Fruit fly (Drosophila melanogaster) whole organism, embryonic: ENCODE data around the gene unc-119.

Experiments
- Abd-B ChIP-seq: fragments of 200-800 bp; sonication (Bioruptor generic); optimal IDR thresholded peaks from 2 replicates; lab custom pipeline; 2018; ENCODE audit warnings: missing biosample characterization, mild to moderate bottlenecking, missing genetic modification characterization, moderate library complexity
- Atf6 ChIP-seq: fragments of 200-800 bp; sonication (Bioruptor generic); IDR thresholded peaks from 2 replicates; pipeline ENCODE4 v1.3.6; 2022; ENCODE audit warnings: missing biosample characterization, missing genetic modification characterization
- BEAF-32 ChIP-seq: fragments of 200-800 bp; sonication (Bioruptor generic); optimal IDR thresholded peaks from 3 replicates; lab custom pipeline; 2017; ENCODE audit warnings: missing biosample characterization, missing genetic modification characterization, mild to moderate bottlenecking, moderate library complexity, missing genetic modification reagents
- CG10209 ChIP-seq: fragments of 200-800 bp; sonication (Bioruptor generic); optimal IDR thresholded peaks from 3 replicates; lab custom pipeline; 2017; ENCODE audit warnings: missing biosample characterization, mild to moderate bottlenecking, missing genetic modification characterization, missing genetic modification reagents
- CG11504 ChIP-seq: fragments of 200-800 bp; sonication (Bioruptor generic); optimal IDR thresholded peaks from 3 replicates; lab custom pipeline; 2019; ENCODE audit warnings: missing biosample characterization, mild to moderate bottlenecking, missing genetic modification characterization, moderate library complexity
- CG11696 ChIP-seq: fragments of 200-800 bp; sonication (Bioruptor generic); IDR thresholded peaks from 2 replicates; pipeline ENCODE4 v1.3.6; 2022; ENCODE audit warnings: missing biosample characterization, missing genetic modification characterization
- CG11723 ChIP-seq: fragments of 200-800 bp; sonication (Bioruptor generic); optimal IDR thresholded peaks from 2 replicates; lab custom pipeline; 2017; ENCODE audit warnings: missing biosample characterization, mild to moderate bottlenecking, missing genetic modification characterization
- CG12071 ChIP-seq: fragments of 200-800 bp; sonication (Bioruptor generic); optimal IDR thresholded peaks from 3 replicates; lab custom pipeline; 2018; ENCODE audit warnings: missing biosample characterization, mild to moderate bottlenecking, missing genetic modification characterization
- CG14667 ChIP-seq: fragments of 200-800 bp; sonication (Bioruptor generic); IDR thresholded peaks from 2 replicates; pipeline ENCODE4 v1.3.6; 2022; ENCODE audit warnings: missing biosample characterization, missing genetic modification characterization
- CG1529 ChIP-seq: fragments of 200-800 bp; sonication (Bioruptor generic); optimal IDR thresholded peaks from 3 replicates; lab custom pipeline; 2018; ENCODE audit warnings: missing biosample characterization, missing genetic modification characterization
- CG16815 ChIP-seq: fragments of 200-800 bp; sonication (Bioruptor generic); optimal IDR thresholded peaks from 3 replicates; lab custom pipeline; 2017; ENCODE audit warnings: missing biosample characterization, mild to moderate bottlenecking, missing genetic modification characterization
- CG17186 ChIP-seq: fragments of 200-800 bp; sonication (Bioruptor generic); optimal IDR thresholded peaks from 3 replicates; lab custom pipeline; 2017; ENCODE audit warnings: missing biosample characterization, missing genetic modification reagents, missing genetic modification characterization
- CG30020 ChIP-seq: fragments of 200-800 bp; optimal IDR thresholded peaks from 2 replicates; lab custom pipeline; 2019; ENCODE audit warnings: missing biosample characterization, mild to moderate bottlenecking, missing genetic modification characterization, moderate library complexity
- CG3163 ChIP-seq: fragments of 200-800 bp; sonication (Bioruptor generic); optimal IDR thresholded peaks from 3 replicates; lab custom pipeline; 2016; ENCODE audit warnings: missing biosample characterization, missing genetic modification characterization
- CG4360 ChIP-seq: fragments of 200-800 bp; sonication (Bioruptor generic); IDR thresholded peaks from 2 replicates; pipeline ENCODE4 v1.3.6; 2022; ENCODE audit warnings: missing biosample characterization, missing genetic modification characterization
- CG6765 ChIP-seq: fragments of 200-800 bp; sonication (Bioruptor generic); optimal IDR thresholded peaks from 3 replicates; lab custom pipeline; 2017; ENCODE audit warnings: missing biosample characterization, mild to moderate bottlenecking, missing genetic modification characterization
- CG7839 ChIP-seq: fragments of 200-800 bp; sonication (Bioruptor generic); optimal IDR thresholded peaks from 3 replicates; lab custom pipeline; 2018; ENCODE audit warnings: missing biosample characterization, mild to moderate bottlenecking, missing genetic modification characterization, moderate library complexity
- CG7963 ChIP-seq: fragments of 200-800 bp; sonication (Bioruptor generic); IDR thresholded peaks from 3 replicates; pipeline ENCODE4 v1.3.6; 2022; ENCODE audit warnings: missing biosample characterization, missing genetic modification characterization; ENCODE audit not compliant: partially characterized antibody
- CG8089 ChIP-seq: fragments of 200-800 bp; sonication (Bioruptor generic); optimal IDR thresholded peaks from 3 replicates; lab custom pipeline; 2016; ENCODE audit warnings: missing biosample characterization, missing genetic modification characterization
- CG8924 ChIP-seq: fragments of 200-800 bp; optimal IDR thresholded peaks from 3 replicates; lab custom pipeline; 2019; ENCODE audit warnings: missing biosample characterization, mild to moderate bottlenecking, missing genetic modification characterization, moderate library complexity
- CG8944 ChIP-seq: fragments of 200-800 bp; sonication (Bioruptor generic); optimal IDR thresholded peaks from 3 replicates; lab custom pipeline; 2016; ENCODE audit warnings: missing biosample characterization, missing genetic modification characterization
- CG9215 ChIP-seq: fragments of 200-800 bp; sonication (Bioruptor generic); IDR thresholded peaks from 2 replicates; pipeline ENCODE4 v1.3.6; 2022; ENCODE audit warnings: missing biosample characterization, missing genetic modification characterization
- CoRest ChIP-seq: fragments of 200-800 bp; sonication (Bioruptor generic); optimal IDR thresholded peaks from 3 replicates; lab custom pipeline; 2018; ENCODE audit warnings: missing biosample characterization, mild to moderate bottlenecking, missing genetic modification characterization, moderate library complexity
- D ChIP-seq, 2 experiments: fragments of 200-800 bp in 1 of 2; fragments of >200 bp in 1 of 2; sonication (Bioruptor generic) in 1 of 2; optimal IDR thresholded peaks; 2 replicates in 1 of 2; 3 replicates in 1 of 2; lab custom pipeline; 2017; ENCODE audit warnings: mild to moderate bottlenecking in 1 of 2, missing biosample characterization in 1 of 2, missing genetic modification characterization in 1 of 2, missing genetic modification reagents in 1 of 2
- Doc3 ChIP-seq: fragments of 200-800 bp; sonication (Bioruptor generic); IDR thresholded peaks from 3 replicates; pipeline ENCODE4 v1.3.6; 2022; ENCODE audit warnings: missing biosample characterization, missing genetic modification characterization; ENCODE audit not compliant: partially characterized antibody
- MTF-1 ChIP-seq: fragments of 200-800 bp; sonication (Bioruptor generic); optimal IDR thresholded peaks from 2 replicates; lab custom pipeline; 2018; ENCODE audit warnings: missing biosample characterization, mild to moderate bottlenecking, missing genetic modification characterization, borderline replicate concordance
- NFAT ChIP-seq: fragments of 200-800 bp; sonication (Bioruptor generic); IDR thresholded peaks from 2 replicates; pipeline ENCODE4 v1.3.6; 2022; ENCODE audit warnings: missing biosample characterization, missing genetic modification characterization
- NK7.1 ChIP-seq: fragments of 200-800 bp; sonication (Bioruptor generic); optimal IDR thresholded peaks from 3 replicates; lab custom pipeline; 2016; ENCODE audit warnings: missing biosample characterization, missing genetic modification characterization
- Nf-YC ChIP-seq: fragments of 200-800 bp; optimal IDR thresholded peaks from 3 replicates; lab custom pipeline; 2019; ENCODE audit warnings: missing biosample characterization, mild to moderate bottlenecking, missing genetic modification characterization, moderate library complexity
- NfI ChIP-seq: fragments of 200-800 bp; sonication (Bioruptor generic); optimal IDR thresholded peaks from 3 replicates; lab custom pipeline; 2018; ENCODE audit warnings: missing biosample characterization, mild to moderate bottlenecking, missing genetic modification characterization, moderate library complexity
- Rfx ChIP-seq: fragments of 200-800 bp; sonication (Bioruptor generic); IDR thresholded peaks from 2 replicates; pipeline ENCODE4 v1.3.6; 2022; ENCODE audit warnings: missing biosample characterization, missing genetic modification characterization
- Sin3A ChIP-seq: fragments of >200 bp; optimal IDR thresholded peaks from 2 replicates; lab custom pipeline; 2018
- Sry-δ ChIP-seq: fragments of 200-800 bp; sonication (Bioruptor generic); optimal IDR thresholded peaks from 2 replicates; lab custom pipeline; 2016; ENCODE audit warnings: missing biosample characterization, missing genetic modification characterization
- abd-A ChIP-seq: fragments of 200-800 bp; sonication (Bioruptor generic); optimal IDR thresholded peaks from 3 replicates; lab custom pipeline; 2019; ENCODE audit warnings: missing biosample characterization, mild to moderate bottlenecking, missing genetic modification characterization, moderate library complexity
- chm ChIP-seq: fragments of 200-800 bp; sonication (Bioruptor generic); IDR thresholded peaks from 2 replicates; pipeline ENCODE4 v1.3.6; 2022; ENCODE audit warnings: missing biosample characterization, missing genetic modification characterization
- ci ChIP-seq: fragments of 200-800 bp; sonication (Bioruptor generic); IDR thresholded peaks from 3 replicates; pipeline ENCODE4 v1.3.6; 2022; ENCODE audit warnings: missing biosample characterization, missing genetic modification characterization
- crc ChIP-seq: fragments of 200-800 bp; sonication (Bioruptor generic); optimal IDR thresholded peaks from 2 replicates; lab custom pipeline; 2016; ENCODE audit warnings: missing biosample characterization, missing genetic modification characterization
- eve ChIP-seq, 2 experiments: fragments of >200 bp; optimal IDR thresholded peaks; 2 replicates each; lab custom pipeline; 2017; ENCODE audit warnings: missing biosample characterization in 2 of 2, missing genetic modification characterization in 2 of 2
- gcm ChIP-seq: fragments of 200-800 bp; sonication (Bioruptor generic); optimal IDR thresholded peaks from 2 replicates; lab custom pipeline; 2019; ENCODE audit warnings: missing biosample characterization, mild to moderate bottlenecking, missing genetic modification characterization, moderate library complexity
- jumu ChIP-seq: fragments of 200-800 bp; sonication (Bioruptor generic); optimal IDR thresholded peaks from 3 replicates; lab custom pipeline; 2016; ENCODE audit warnings: missing biosample characterization, missing genetic modification characterization
- lola ChIP-seq, 3 experiments: fragments of >200 bp in 2 of 3; fragments of 200-800 bp in 1 of 3; sonication (Bioruptor generic) in 1 of 3; optimal IDR thresholded peaks; 2 replicates each; lab custom pipeline; 2017 to 2019; ENCODE audit warnings: missing biosample characterization in 3 of 3, missing genetic modification characterization in 3 of 3, mild to moderate bottlenecking in 1 of 3, moderate library complexity in 1 of 3
- org-1 ChIP-seq: fragments of 200-800 bp; sonication (Bioruptor generic); optimal IDR thresholded peaks from 2 replicates; lab custom pipeline; 2017; ENCODE audit warnings: missing biosample characterization, missing genetic modification characterization
- scrt ChIP-seq: fragments of 200-800 bp; sonication (Bioruptor generic); optimal IDR thresholded peaks from 2 replicates; lab custom pipeline; 2018; ENCODE audit warnings: missing biosample characterization, mild to moderate bottlenecking, missing genetic modification characterization, moderate library complexity
- sima ChIP-seq: fragments of 200-800 bp; sonication (Bioruptor generic); optimal IDR thresholded peaks from 2 replicates; lab custom pipeline; 2016; ENCODE audit warnings: missing biosample characterization, missing genetic modification characterization
- sqz ChIP-seq: fragments of 200-800 bp; sonication (Bioruptor generic); optimal IDR thresholded peaks from 3 replicates; lab custom pipeline; 2018; ENCODE audit warnings: missing biosample characterization, mild to moderate bottlenecking, missing genetic modification characterization
- trem ChIP-seq: fragments of 200-800 bp; optimal IDR thresholded peaks from 3 replicates; lab custom pipeline; 2019; ENCODE audit warnings: missing biosample characterization, mild to moderate bottlenecking, missing genetic modification characterization, moderate library complexity
- trh ChIP-seq: fragments of 200-800 bp; sonication (Bioruptor generic); optimal IDR thresholded peaks from 2 replicates; lab custom pipeline; 2016; ENCODE audit warnings: missing biosample characterization, missing genetic modification characterization
- wor ChIP-seq: fragments of 200-800 bp; sonication (Bioruptor generic); IDR thresholded peaks from 2 replicates; pipeline ENCODE4 v1.3.6; 2022; ENCODE audit warnings: missing biosample characterization, missing genetic modification characterization

The unc-119 gene

dm6 chrX:7241985-7242627, 49.0 kb downstream of the unc-119 start (continued):
- peak; percentile 56; the same call in 1 of the 2 replicates for TF ChIP-seq CG4360 (GFP tag; lab: Robert Waterston, UW)
- TF ChIP-seq NFAT (GFP tag; lab: Robert Waterston, UW): peak; percentile 84
- TF ChIP-seq CG11504 (tag; lab: Kevin White, UChicago): peak; percentile 70
- TF ChIP-seq scrt (GFP tag; lab: Kevin White, UChicago): peak; percentile 68
- TF ChIP-seq org-1 (GFP tag; lab: Kevin White, UChicago): peak; percentile 57
- TF ChIP-seq CG8944 (GFP tag; lab: Kevin White, UChicago): peak; percentile 71
- no peak for TF ChIP-seq abd-A
- peak; percentile 72 for TF ChIP-seq gcm (GFP tag; lab: Kevin White, UChicago)
- peak; percentile 53 for TF ChIP-seq CG14667 (GFP tag; lab: Robert Waterston, UW)
- peak; percentile 96 for TF ChIP-seq NfI (GFP tag; lab: Kevin White, UChicago)
- TF ChIP-seq CG10209 (GFP tag; lab: Kevin White, UChicago): peak; percentile 84
- peak; percentile 60 for TF ChIP-seq trem (tag; lab: Kevin White, UChicago)
- TF ChIP-seq wor (GFP tag; lab: Robert Waterston, UW): 0 out of 2 replicates have a peak, but pooled peaks have one; percentile 11
- TF ChIP-seq trh (GFP tag; lab: Kevin White, UChicago): peak; percentile 43
- TF ChIP-seq Abd-B (GFP tag; lab: Kevin White, UChicago): peak; percentile 24
- peak; percentile 87 for TF ChIP-seq CG8089
- no peak for TF ChIP-seq Doc3 (GFP tag; lab: Robert Waterston, UW)
- peak; percentile 95 for TF ChIP-seq MTF-1 (GFP tag; lab: Kevin White, UChicago)
- TF ChIP-seq Nf-YC (tag; lab: Kevin White, UChicago): peak; percentile 94
- peak; percentile 46; the same call in 1 of the 2 replicates for TF ChIP-seq CG11696 (GFP tag; lab: Robert Waterston, UW)
- TF ChIP-seq NK7.1: peak; percentile 60
- no peak for TF ChIP-seq CG7963 (GFP tag; lab: Robert Waterston, UW)
- no peak for TF ChIP-seq eve (GFP tag; optimal IDR thresholded peaks at IDR 0.05; lab: Kevin White, UChicago)
- peak; percentile 52 for TF ChIP-seq jumu (GFP tag; lab: Kevin White, UChicago)
- TF ChIP-seq CG7839 (tag; lab: Kevin White, UChicago): peak; percentile 82
- TF ChIP-seq CG1529 (GFP tag; lab: Kevin White, UChicago): peak; percentile 76
- peak; percentile 86 for TF ChIP-seq CG12071
- TF ChIP-seq ci: peak; percentile 97
- TF ChIP-seq CG11723 (GFP tag; lab: Kevin White, UChicago): peak; percentile 80
- peak; percentile 65 for TF ChIP-seq CG3163 (GFP tag; lab: Kevin White, UChicago)
- peak; percentile 77 for TF ChIP-seq CoRest (tag; lab: Kevin White, UChicago)
- no peak for TF ChIP-seq D (optimal IDR thresholded peaks at IDR 0.05; lab: Kevin White, UChicago)
- peak; percentile 79 for TF ChIP-seq D (GFP tag; optimal IDR thresholded peaks at IDR 0.05; lab: Kevin White, UChicago)
- TF ChIP-seq Atf6: peak; percentile 57; the same call in 1 of the 2 replicates
- peak; percentile 52 for TF ChIP-seq CG16815
- TF ChIP-seq Sin3A (lab: Kevin White, UChicago): no peak
- peak in 1 of 3 experiments; percentile 64 for TF ChIP-seq lola (GFP tag; optimal IDR thresholded peaks at IDR 0.05; lab: Kevin White, UChicago)
- peak; percentile 81 for TF ChIP-seq CG6765 (GFP tag; lab: Kevin White, UChicago)
- no peak for TF ChIP-seq BEAF-32 (GFP tag; lab: Kevin White, UChicago)
- TF ChIP-seq sima (GFP tag; lab: Kevin White, UChicago): peak; percentile 52
- TF ChIP-seq CG8924 (tag; lab: Kevin White, UChicago): peak; percentile 24
- peak; percentile 75 for TF ChIP-seq sqz (GFP tag; lab: Kevin White, UChicago)
- TF ChIP-seq chm (GFP tag; lab: Robert Waterston, UW): peak; percentile 67
- TF ChIP-seq Rfx: peak; percentile 93
- peak; percentile 39 for TF ChIP-seq CG17186 (GFP tag; lab: Kevin White, UChicago)
- peak; percentile 28 for TF ChIP-seq Sry-δ (GFP tag; lab: Kevin White, UChicago)
- TF ChIP-seq CG30020: no peak
- peak; percentile 73 for TF ChIP-seq crc (GFP tag; lab: Kevin White, UChicago)
- 0 out of 2 replicates have a peak, but pooled peaks have one; percentile 23 for TF ChIP-seq CG9215 (GFP tag; lab: Robert Waterston, UW)
